Fruit fly (Drosophila melanogaster) S2 (cell line): ENCODE results near the gene CaMKII.
A peak's percentile ranks its signal among the peaks of the same experiment; 100 is the strongest.

Source experiments
- CG8478 ChIP-seq: fragments of >200 bp; optimal IDR thresholded peaks from 2 replicates; lab custom pipeline; 2018
- CTCF ChIP-seq, 2 experiments: fragments of >200 bp; optimal IDR thresholded peaks; 2 replicates each; lab custom pipeline; 2018

Gene CaMKII

DNA sequence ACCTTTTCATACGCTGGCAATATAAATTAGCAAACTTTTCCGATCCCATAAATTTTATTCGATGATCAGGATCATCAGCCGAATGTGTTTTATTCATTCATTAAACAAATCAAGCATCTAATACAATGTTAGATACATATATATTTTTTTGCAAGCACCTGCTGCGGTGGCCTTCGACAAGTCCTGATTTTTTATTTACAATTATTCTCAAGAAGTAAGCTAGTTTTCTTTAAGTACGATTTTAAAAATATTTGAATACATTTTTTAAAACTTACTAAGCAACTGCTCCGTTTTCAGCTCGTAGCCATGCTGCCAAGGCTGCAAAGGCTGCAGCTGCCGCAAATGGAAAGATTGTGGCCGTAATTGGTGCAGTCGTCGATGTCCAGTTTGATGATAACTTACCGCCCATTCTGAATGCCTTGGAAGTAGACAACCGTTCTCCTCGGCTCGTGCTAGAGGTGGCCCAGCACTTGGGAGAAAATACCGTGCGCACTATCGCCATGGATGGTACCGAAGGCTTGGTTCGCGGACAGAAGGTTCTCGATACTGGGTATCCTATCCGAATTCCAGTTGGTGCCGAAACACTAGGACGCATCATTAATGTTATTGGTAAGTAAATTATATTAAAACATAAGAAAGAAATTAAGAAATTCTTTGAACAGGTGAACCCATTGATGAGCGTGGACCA is 20.7 kb downstream of the CaMKII start:
- no peak for TF ChIP-seq CTCF (optimal IDR thresholded peaks at IDR 0.05; lab: Kevin White, UChicago)
- no peak for TF ChIP-seq CG8478 (lab: Kevin White, UChicago)

DNA sequence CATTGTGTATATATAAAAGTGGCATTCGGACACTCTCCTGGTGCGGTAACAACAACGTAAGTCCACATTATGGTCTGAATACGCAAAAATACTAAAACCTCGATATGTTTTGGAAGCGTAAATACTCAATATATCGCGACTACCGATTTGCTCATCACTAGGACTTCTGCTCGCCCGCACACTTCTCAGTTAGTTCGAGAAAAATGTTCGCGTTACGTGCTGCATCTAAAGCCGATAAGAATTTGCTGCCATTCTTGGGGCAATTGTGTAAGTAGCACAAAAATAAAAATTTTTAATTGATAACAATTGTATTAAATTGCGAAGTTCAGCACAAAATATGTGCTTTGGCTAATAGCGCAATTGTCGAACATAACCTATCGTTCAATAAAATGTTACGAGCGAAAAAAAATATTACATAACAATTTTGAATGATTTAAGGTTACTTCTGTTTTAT is 21.8 kb downstream of the CaMKII start, which contains the start of gene CG11076:
TSS of gene CG11076 (minus strand) at position 71 of the 454 bp plus-strand sequence.
- TF ChIP-seq CTCF (optimal IDR thresholded peaks at IDR 0.05; lab: Kevin White, UChicago): no peak
- TF ChIP-seq CG8478 (lab: Kevin White, UChicago): no peak

DNA sequence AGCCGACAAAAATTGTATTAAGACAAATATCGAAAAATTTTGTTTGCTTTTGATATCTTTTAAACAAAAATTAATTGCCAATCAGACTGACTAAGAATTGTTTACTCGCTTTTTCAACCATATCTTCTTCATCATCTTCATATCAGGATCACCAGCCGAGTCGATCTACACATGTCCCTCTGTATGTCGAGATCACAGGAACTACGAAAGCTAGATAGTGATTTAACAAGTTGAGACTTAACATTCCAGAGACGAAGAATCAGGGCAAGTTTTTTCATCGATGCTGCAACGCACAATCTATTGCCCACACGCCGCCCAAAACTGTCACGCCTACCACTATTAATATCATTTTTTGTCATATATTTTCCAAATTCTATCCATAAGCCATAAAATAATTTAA is 22.4 kb downstream of the CaMKII start, which contains the start of gene ATPsynbeta:
TSS of gene ATPsynbeta (plus strand) at position 348 of the 400 bp plus-strand sequence.
- TF ChIP-seq CG8478 (lab: Kevin White, UChicago): no peak
- TF ChIP-seq CTCF (optimal IDR thresholded peaks at IDR 0.05; lab: Kevin White, UChicago): no peak

DNA sequence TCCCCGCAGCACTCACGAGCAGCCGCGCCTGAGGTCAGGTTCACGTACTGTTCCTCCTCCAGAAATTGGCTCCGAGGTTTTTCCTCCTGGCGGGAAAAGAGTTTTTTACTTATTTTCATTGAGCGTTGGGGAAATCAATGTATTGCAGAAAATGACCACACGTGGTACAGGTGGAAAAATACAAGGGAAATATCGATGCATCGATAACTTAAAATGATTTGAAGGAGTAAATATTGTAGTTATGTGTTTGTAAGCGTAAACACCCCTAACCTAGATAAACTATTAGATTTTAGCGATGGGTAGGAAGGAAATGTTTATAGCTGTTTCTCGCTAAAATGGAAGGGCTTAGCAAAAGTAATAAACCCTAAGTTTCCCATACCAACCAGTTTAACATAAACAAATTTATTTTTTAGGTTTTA is 22.8 kb downstream of the CaMKII start:
- TF ChIP-seq CTCF (optimal IDR thresholded peaks at IDR 0.05; lab: Kevin White, UChicago): no peak
- TF ChIP-seq CG8478 (lab: Kevin White, UChicago): no peak

DNA sequence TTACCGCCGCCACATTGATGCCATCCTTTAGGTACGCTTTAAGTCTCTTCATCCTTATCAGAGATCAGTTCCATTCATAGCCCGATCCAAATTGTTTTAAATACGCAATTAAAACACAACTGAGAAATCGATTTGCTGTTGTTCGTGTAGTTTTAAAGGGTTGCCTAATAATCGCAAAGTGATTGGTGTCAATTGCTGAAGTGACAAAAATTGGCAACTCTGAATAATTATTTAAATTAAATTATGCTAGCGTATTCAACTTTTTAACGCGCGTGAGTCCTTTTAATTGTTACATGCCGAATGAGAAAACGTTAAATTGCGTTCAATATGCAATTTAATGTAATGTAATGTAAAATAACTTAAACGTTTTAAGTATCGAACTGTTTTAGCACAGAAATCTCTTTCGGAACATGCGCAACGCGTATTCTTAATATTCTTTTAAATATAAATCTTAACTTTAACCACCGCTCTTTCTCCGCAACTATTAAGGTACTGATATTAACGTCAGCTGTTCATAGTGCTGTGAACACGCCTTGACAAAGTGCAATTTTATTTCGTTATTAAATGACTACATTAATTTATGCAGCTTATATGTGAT is 24.2 kb downstream of the CaMKII start, which contains the start of gene Mpv17:
TSS of gene Mpv17 (minus strand) at position 164 of the 598 bp plus-strand sequence.
- TF ChIP-seq CTCF (optimal IDR thresholded peaks at IDR 0.05; lab: Kevin White, UChicago): no peak
- TF ChIP-seq CG8478 (lab: Kevin White, UChicago): no peak

DNA sequence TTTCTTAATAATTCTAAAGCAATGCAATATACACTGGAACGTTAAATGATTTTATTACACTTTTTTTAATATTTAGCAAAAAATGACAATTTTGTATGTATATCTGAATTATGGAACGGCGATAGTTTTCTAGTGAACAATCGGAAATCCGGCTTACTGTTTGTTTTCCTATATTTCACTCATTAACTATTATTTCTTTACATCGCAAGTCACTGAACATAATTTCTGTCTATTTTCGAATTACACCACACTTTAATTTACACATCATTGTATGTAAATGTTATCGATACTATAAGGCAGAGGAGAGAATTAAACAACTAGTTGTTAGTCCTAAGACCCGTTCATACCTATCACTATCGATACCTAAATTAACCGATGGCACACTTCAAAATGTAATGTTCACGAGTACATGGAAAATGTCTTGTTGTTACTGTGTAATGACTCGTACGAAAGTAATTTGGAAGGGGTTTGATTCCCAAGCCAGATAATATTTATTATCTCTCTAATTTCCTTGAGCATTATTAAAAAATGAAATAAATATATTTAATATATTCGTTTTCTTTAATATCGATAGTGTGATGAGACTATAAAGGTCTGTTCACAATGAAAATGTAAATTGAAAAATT is 26.6 kb downstream of the CaMKII start, which contains the start of gene PlexA:
TSS of gene PlexA (minus strand) at position 296 of the 626 bp plus-strand sequence.
- TF ChIP-seq CG8478 (lab: Kevin White, UChicago) (no peak), CTCF (optimal IDR thresholded peaks at IDR 0.05; lab: Kevin White, UChicago) (no peak)

DNA sequence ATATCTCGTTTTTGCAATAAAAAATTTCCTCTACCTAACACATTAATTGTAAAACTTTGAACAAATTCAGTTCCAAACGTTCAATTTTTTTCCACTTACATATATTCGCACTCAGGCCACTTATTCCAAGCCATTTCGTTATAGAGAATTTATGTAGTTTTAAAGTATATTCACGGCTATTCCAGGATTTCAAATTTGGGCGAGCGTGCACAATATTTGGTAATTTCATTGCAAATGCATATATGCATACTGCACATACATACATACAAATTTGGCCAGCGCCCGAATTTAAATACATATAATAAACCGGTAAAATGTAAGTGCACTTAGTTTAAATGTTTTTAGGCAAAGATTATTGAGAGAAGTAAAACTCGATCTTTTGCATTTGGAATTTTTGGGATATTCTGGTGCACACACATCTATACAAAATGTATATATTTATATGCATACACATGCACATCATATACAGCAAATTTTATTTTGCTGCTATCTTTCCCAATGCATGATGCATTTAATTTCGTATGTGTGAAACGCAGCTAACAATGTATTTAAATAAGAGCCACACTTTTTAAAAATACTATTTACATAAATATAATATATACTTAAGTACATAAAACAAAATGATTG is 27.3 kb downstream of the CaMKII start:
- TF ChIP-seq CTCF (optimal IDR thresholded peaks at IDR 0.05; lab: Kevin White, UChicago) (no peak), CG8478 (lab: Kevin White, UChicago) (no peak)

DNA sequence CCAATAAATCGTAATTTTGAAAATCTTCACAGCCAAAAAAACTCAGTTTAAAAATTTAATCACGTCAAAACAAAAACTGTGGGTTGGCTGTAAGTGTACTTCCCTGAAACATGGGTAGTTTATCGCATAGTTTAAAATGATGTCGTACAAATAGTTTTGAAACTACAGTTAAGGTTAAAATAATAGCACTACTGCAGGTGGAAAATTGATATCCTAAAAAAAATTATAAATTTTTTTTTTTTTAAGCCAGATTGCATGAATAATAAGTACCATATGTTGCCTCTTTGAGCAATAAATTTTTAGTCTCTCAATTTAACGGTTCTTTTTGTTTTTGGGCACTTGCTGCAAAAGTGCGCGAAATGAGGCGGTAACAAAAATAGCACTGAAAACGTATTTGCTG is 28.4 kb downstream of the CaMKII start:
- no peak for TF ChIP-seq CTCF (optimal IDR thresholded peaks at IDR 0.05; lab: Kevin White, UChicago)
- TF ChIP-seq CG8478 (lab: Kevin White, UChicago): no peak

DNA sequence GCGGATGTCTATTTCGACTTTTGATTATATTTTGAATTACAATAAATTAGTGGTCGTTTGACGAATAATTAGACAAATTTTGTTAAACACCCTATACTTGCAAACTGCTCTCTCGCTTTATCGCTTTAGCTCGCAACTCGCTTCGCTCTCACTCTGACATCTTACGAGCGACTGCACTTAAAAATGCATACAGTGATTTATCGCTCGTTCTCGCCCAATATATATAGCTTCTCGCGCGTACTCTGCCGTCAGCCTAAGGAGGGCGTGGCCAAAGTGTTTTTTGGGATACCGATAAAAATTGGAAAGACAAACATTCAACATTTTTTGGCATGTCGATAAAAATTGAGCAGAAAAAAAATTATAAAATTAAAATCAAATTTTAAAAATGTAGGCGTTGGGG is 45.1 kb downstream of the CaMKII start:
- TF ChIP-seq CTCF (optimal IDR thresholded peaks at IDR 0.05; lab: Kevin White, UChicago) (no peak), CG8478 (lab: Kevin White, UChicago) (no peak)

DNA sequence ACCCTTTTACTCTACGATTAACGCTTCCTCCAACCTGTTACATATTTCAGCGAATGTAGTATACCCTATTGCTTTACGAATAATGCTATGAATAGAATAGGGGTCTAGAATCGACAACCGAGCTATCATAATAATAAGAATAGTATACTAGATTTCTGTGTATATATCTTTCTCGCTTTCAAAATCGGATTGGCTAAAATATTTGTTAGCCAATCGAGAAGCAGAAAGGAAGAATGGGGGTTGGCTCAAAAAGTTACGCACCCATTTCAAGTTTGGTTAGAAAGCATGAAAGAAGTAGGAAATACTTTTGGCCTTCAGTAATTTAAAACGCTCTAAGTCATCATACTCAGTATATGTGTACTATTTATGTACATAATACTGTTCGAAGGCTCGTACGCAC is 57.5 kb downstream of the CaMKII start:
- TF ChIP-seq CTCF (optimal IDR thresholded peaks at IDR 0.05; lab: Kevin White, UChicago) (no peak), CG8478 (lab: Kevin White, UChicago) (no peak)

DNA sequence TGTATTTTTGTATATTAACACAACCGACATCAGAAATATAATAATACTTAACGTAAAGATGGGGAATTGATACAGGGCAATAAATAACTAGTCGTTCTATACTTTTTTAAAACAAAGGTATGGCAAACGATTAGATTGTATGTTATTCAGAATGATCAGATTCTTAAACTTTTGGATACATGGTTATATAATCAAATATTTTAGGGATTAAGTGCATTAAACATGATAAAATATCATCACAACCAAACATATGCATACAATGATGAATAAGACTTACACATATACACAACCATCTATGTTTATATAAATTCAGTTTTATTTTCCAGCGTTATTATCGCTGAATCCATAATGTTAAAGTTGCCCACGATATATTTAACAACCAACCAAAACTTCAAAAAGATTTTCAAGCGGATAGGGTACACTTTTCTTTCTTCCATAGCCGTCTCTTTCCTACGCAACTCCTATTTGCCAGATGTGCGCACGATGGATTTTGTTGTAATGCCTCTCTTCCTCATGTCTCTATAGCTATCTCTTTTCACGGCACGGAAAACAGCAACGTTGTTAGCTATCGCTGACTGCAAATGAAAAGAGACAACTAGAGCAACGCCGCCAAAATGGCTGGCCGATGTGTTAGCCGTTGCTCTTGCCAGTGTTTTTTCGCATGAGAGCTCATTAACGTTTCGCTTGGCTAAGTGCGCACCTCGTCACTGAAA is 64.3 kb downstream of the CaMKII start, which contains the start of gene toy:
TSS of gene toy (plus strand) at position 668 of the 713 bp plus-strand sequence.
- TF ChIP-seq CTCF (optimal IDR thresholded peaks at IDR 0.05; lab: Kevin White, UChicago) (peak; percentile 43 to 67), CG8478 (lab: Kevin White, UChicago) (peak; percentile 68)

DNA sequence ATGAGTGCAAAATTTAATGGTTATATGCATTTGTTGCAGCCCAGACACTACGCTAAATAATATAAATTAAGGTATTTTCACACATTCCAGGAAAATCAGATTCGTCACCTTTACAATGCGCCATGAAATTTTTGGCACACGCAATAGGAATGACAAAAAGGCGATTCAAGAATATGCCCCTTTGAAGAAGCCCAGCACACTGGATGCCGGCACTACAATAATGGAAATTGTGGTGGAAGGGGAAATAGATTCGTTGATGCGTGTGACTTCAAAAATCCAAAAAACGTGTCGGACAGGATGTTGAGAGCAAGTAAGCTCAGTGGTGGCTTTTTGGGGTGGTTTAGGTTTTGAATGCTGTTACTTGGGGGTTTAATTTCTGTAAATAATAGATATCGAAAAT is 65.1 kb downstream of the CaMKII start:
- TF ChIP-seq CG8478 (lab: Kevin White, UChicago) (no peak), CTCF (optimal IDR thresholded peaks at IDR 0.05; lab: Kevin White, UChicago) (no peak)
